Worm (Caenorhabditis elegans): ENCODE data around the gene eif-2Bgamma.

eif-2Bgamma gene

ce11 chrII:6975725-6976124, 8.3 kb upstream of the eif-2Bgamma start:
- no peak for TF ChIP-seq lin-15B (tag; optimal IDR thresholded peaks at IDR 0.05)
- no peak for TF ChIP-seq nfya-1 (tag; optimal IDR thresholded peaks at IDR 0.05; ENCODE audit: insufficient read depth)
- TF ChIP-seq egl-5 (tag; optimal IDR thresholded peaks at IDR 0.05), result no peak
- no peak for TF ChIP-seq tbx-2 (tag; optimal IDR thresholded peaks at IDR 0.05)
- no peak for TF ChIP-seq aly-2 (tag; optimal IDR thresholded peaks at IDR 0.05)
- no peak for TF ChIP-seq ceh-28 (tag; optimal IDR thresholded peaks at IDR 0.05)
- TF ChIP-seq ztf-11 (tag; optimal IDR thresholded peaks at IDR 0.05), result no peak
- no peak for TF ChIP-seq ceh-82 (tag; optimal IDR thresholded peaks at IDR 0.05)

ce11 chrII:6974011-6974410, 6.6 kb upstream of the eif-2Bgamma start:
- TF ChIP-seq R02D3.7 (tag; optimal IDR thresholded peaks at IDR 0.05) (peak; percentile 35), nhr-23 (tag; optimal IDR thresholded peaks at IDR 0.05) (peak; percentile 1), lin-15B (tag; optimal IDR thresholded peaks at IDR 0.05) (peak; percentile 50), pha-4 (tag; optimal IDR thresholded peaks at IDR 0.05) (peak; percentile 78), nhr-25 (tag; optimal IDR thresholded peaks at IDR 0.05) (no peak), skn-1 (tag; optimal IDR thresholded peaks at IDR 0.05) (peak; percentile 29), nhr-28 (tag; optimal IDR thresholded peaks at IDR 0.05) (no peak), jun-1 (tag; optimal IDR thresholded peaks at IDR 0.05) (no peak), snpc-4 (tag; optimal IDR thresholded peaks at IDR 0.05) (peak; percentile 48), nfya-1 (tag; optimal IDR thresholded peaks at IDR 0.05; ENCODE audit: insufficient read depth) (peak; percentile 79), hmg-11 (tag; optimal IDR thresholded peaks at IDR 0.05) (peak; percentile 43)

ce11 chrII:6973501-6973900, 6.1 kb upstream of the eif-2Bgamma start, which contains the start of gene sod-1:
TSS of gene sod-1 (minus strand) at chrII:6973887.
- TF ChIP-seq eor-1 (tag; optimal IDR thresholded peaks at IDR 0.05), result no peak
- no peak for TF ChIP-seq aly-2 (tag; optimal IDR thresholded peaks at IDR 0.05)
- no peak for TF ChIP-seq tbx-2 (tag; optimal IDR thresholded peaks at IDR 0.05)
- no peak for TF ChIP-seq pha-4 (tag; optimal IDR thresholded peaks at IDR 0.05)
- TF ChIP-seq ama-1 (optimal IDR thresholded peaks at IDR 0.05), result no peak
- TF ChIP-seq hmg-11 (tag; optimal IDR thresholded peaks at IDR 0.05), result no peak
- TF ChIP-seq mdl-1 (tag; optimal IDR thresholded peaks at IDR 0.05), result no peak
- TF ChIP-seq egl-27 (tag; optimal IDR thresholded peaks at IDR 0.05), result no peak
- no peak for TF ChIP-seq zag-1 (tag; optimal IDR thresholded peaks at IDR 0.05)
- TF ChIP-seq pqm-1 (tag; optimal IDR thresholded peaks at IDR 0.05), result no peak
- no peak for TF ChIP-seq sea-2 (GFP tag; optimal IDR thresholded peaks at IDR 0.05)
- TF ChIP-seq nhr-237 (tag; optimal IDR thresholded peaks at IDR 0.05), result no peak
- TF ChIP-seq lin-15B (tag; optimal IDR thresholded peaks at IDR 0.05), result no peak
- no peak for TF ChIP-seq ZK546.5 (tag; optimal IDR thresholded peaks at IDR 0.05)
- no peak for TF ChIP-seq ceh-16 (tag; optimal IDR thresholded peaks at IDR 0.05)
- TF ChIP-seq snpc-4 (tag; optimal IDR thresholded peaks at IDR 0.05), result no peak
- no peak for TF ChIP-seq nhr-28 (tag; optimal IDR thresholded peaks at IDR 0.05)
- no peak for TF ChIP-seq ztf-11 (tag; optimal IDR thresholded peaks at IDR 0.05)
- TF ChIP-seq nhr-11 (tag; optimal IDR thresholded peaks at IDR 0.05), result no peak
- no peak for TF ChIP-seq elt-2 (tag; optimal IDR thresholded peaks at IDR 0.05)

- TF ChIP-seq pha-4 (tag; optimal IDR thresholded peaks at IDR 0.05), result peak; percentile 31
- TF ChIP-seq sea-2 (GFP tag; optimal IDR thresholded peaks at IDR 0.05), result no peak
- TF ChIP-seq ama-1 (optimal IDR thresholded peaks at IDR 0.05), result peak; percentile 2
- no peak for TF ChIP-seq lin-15B (tag; optimal IDR thresholded peaks at IDR 0.05)
- no peak for TF ChIP-seq hmg-11 (tag; optimal IDR thresholded peaks at IDR 0.05)
- peak; percentile 47 for TF ChIP-seq elt-2 (tag; optimal IDR thresholded peaks at IDR 0.05)
Observed at ce11 chrII:6972185-6972737, 4.8 kb upstream of the eif-2Bgamma start, which contains the start of gene art-1. TSS of gene art-1 (minus strand) at chrII:6972235.

ce11 chrII:6970515-6970914, 3.1 kb upstream of the eif-2Bgamma start, which contains the start of gene C15F1.5:
TSS of gene C15F1.5 (minus strand) at chrII:6970615.
- TF ChIP-seq fos-1 (tag; optimal IDR thresholded peaks at IDR 0.05), result no peak
- TF ChIP-seq unc-62 (GFP tag; optimal IDR thresholded peaks at IDR 0.05), result no peak
- no peak for TF ChIP-seq fkh-10 (GFP tag; optimal IDR thresholded peaks at IDR 0.05)
- TF ChIP-seq daf-12 (tag; optimal IDR thresholded peaks at IDR 0.05), result no peak
- TF ChIP-seq mdl-1 (tag; optimal IDR thresholded peaks at IDR 0.05), result no peak
- TF ChIP-seq ama-1 (optimal IDR thresholded peaks at IDR 0.05), result no peak
- no peak for TF ChIP-seq nhr-25 (tag; optimal IDR thresholded peaks at IDR 0.05)
- TF ChIP-seq nhr-67 (tag; optimal IDR thresholded peaks at IDR 0.05), result no peak
- no peak for TF ChIP-seq skn-1 (tag; optimal IDR thresholded peaks at IDR 0.05)
- TF ChIP-seq mml-1 (tag; optimal IDR thresholded peaks at IDR 0.05), result no peak
- no peak for TF ChIP-seq nhr-77 (tag; optimal IDR thresholded peaks at IDR 0.05)
- no peak for TF ChIP-seq zag-1 (tag; optimal IDR thresholded peaks at IDR 0.05)
- no peak for TF ChIP-seq elt-1 (tag; optimal IDR thresholded peaks at IDR 0.05)
- no peak for TF ChIP-seq nfya-1 (tag; optimal IDR thresholded peaks at IDR 0.05; ENCODE audit: insufficient read depth)
- no peak for TF ChIP-seq snpc-4 (tag; optimal IDR thresholded peaks at IDR 0.05)
- no peak for TF ChIP-seq tbx-2 (tag; optimal IDR thresholded peaks at IDR 0.05)
- TF ChIP-seq ztf-11 (tag; optimal IDR thresholded peaks at IDR 0.05), result no peak
- TF ChIP-seq lin-39 (tag; optimal IDR thresholded peaks at IDR 0.05), result no peak
- no peak for TF ChIP-seq nhr-76 (tag; optimal IDR thresholded peaks at IDR 0.05)
